Worm (Caenorhabditis elegans) whole organism, L3 larva: ENCODE data around the gene fbxb-15.

Experiments
- aly-2 ChIP-seq: fragments of 150-350 bp; optimal IDR thresholded peaks from 2 replicates; lab custom pipeline; 2014; ENCODE audit warnings: missing biosample characterization, missing genetic modification characterization
- ceh-16 ChIP-seq: sonication (generic microtip); optimal IDR thresholded peaks from 2 replicates; lab custom pipeline; 2017; ENCODE audit warnings: missing biosample characterization, missing genetic modification characterization
- egl-27 ChIP-seq: sonication (generic microtip); optimal IDR thresholded peaks from 4 replicates; lab custom pipeline; 2017; ENCODE audit warnings: missing biosample characterization, missing genetic modification reagents, missing genetic modification characterization
- elt-1 ChIP-seq: fragments of 150-350 bp; optimal IDR thresholded peaks from 2 replicates; lab custom pipeline; 2014; ENCODE audit warnings: missing biosample characterization, missing genetic modification characterization
- fkh-10 ChIP-seq: sonication (generic microtip); optimal IDR thresholded peaks from 2 replicates; lab custom pipeline; 2017; ENCODE audit warnings: missing biosample characterization, missing genetic modification reagents, missing genetic modification characterization
- pha-4 ChIP-seq: fragments of 150-350 bp; optimal IDR thresholded peaks from 2 replicates; lab custom pipeline; 2014; ENCODE audit warnings: missing biosample characterization, missing genetic modification reagents, missing genetic modification characterization
- pqm-1 ChIP-seq: fragments of 150-350 bp; optimal IDR thresholded peaks from 2 replicates; lab custom pipeline; 2017; ENCODE audit warnings: missing biosample characterization, missing genetic modification characterization, inconsistent platforms
- sea-2 ChIP-seq: fragments of 150-350 bp; sonication (generic microtip); optimal IDR thresholded peaks from 4 replicates; lab custom pipeline; 2014; ENCODE audit warnings: missing biosample characterization, missing genetic modification reagents, missing genetic modification characterization
- snpc-4 ChIP-seq: fragments of 150-350 bp; optimal IDR thresholded peaks from 2 replicates; lab custom pipeline; 2014; ENCODE audit warnings: missing biosample characterization, missing genetic modification characterization
- unc-62 ChIP-seq: fragments of 150-350 bp; sonication (generic microtip); optimal IDR thresholded peaks from 4 replicates; lab custom pipeline; 2014; ENCODE audit warnings: missing biosample characterization, missing genetic modification reagents, missing genetic modification characterization

DNA sequence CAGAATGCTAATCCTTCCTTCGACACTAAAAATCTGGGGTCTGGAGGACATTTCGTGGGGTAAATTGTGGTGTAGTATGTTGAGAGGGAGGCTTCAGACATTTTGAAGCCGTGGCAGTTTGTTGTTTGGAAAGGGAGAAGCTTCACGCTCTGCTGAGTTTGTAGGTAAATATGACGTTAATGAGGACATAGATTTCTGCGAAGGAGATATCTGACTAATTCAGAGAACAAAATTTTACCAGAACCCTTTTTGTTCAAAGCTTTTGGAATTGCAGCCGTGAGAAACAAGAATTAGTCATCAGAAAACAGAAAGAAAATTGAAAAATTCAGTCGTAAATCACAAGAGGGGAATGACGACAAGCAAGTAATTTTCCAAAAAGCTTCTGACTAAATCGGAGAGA is 12.8 kb downstream of the fbxb-15 start, which contains the start of gene srh-72:
- TF ChIP-seq unc-62 (GFP tag; lab: Kevin White, UChicago) (no peak), pqm-1 (tag; lab: Kevin White, UChicago) (no peak), ceh-16 (tag; lab: Kevin White, UChicago) (no peak), snpc-4 (tag; lab: Kevin White, UChicago) (no peak), aly-2 (tag; lab: Kevin White, UChicago) (no peak), pha-4 (no peak), sea-2 (GFP tag; lab: Kevin White, UChicago) (no peak), elt-1 (tag; lab: Kevin White, UChicago) (no peak), fkh-10 (GFP tag; lab: Kevin White, UChicago) (no peak), egl-27 (tag; lab: Kevin White, UChicago) (no peak)
